Worm (Caenorhabditis elegans) whole organism, young adult: ENCODE measurements around the gene abi-1.

Source experiments
- C17E4.6 ChIP-seq: fragments of 200-800 bp; sonication (Bioruptor generic); IDR thresholded peaks from 2 replicates; pipeline ENCODE4 v1.3.6; 2022; ENCODE audit warnings: missing genetic modification reagents, missing genetic modification characterization, missing compliant biosample characterization
- F10E7.11 ChIP-seq: sonication (generic microtip); optimal IDR thresholded peaks from 2 replicates; lab custom pipeline; 2017; ENCODE audit warnings: mild to moderate bottlenecking, missing genetic modification characterization, moderate library complexity, missing compliant biosample characterization
- F33H1.4 ChIP-seq: fragments of 200-800 bp; sonication (Bioruptor generic); IDR thresholded peaks from 2 replicates; pipeline ENCODE4 v1.3.6; 2022; ENCODE audit warnings: missing genetic modification reagents, missing genetic modification characterization, missing compliant biosample characterization
- F52B5.7 ChIP-seq: sonication (generic microtip); optimal IDR thresholded peaks from 2 replicates; lab custom pipeline; 2016; ENCODE audit warnings: mild to moderate bottlenecking, missing genetic modification characterization, missing compliant biosample characterization
- F57C9.4 ChIP-seq: sonication (generic microtip); optimal IDR thresholded peaks from 2 replicates; lab custom pipeline; 2017; ENCODE audit warnings: mild to moderate bottlenecking, missing genetic modification characterization, missing compliant biosample characterization
- T07F8.4 ChIP-seq: sonication (generic microtip); optimal IDR thresholded peaks from 2 replicates; lab custom pipeline; 2016; ENCODE audit warnings: mild to moderate bottlenecking, missing genetic modification characterization, moderate library complexity, missing compliant biosample characterization
- T26A5.8 ChIP-seq: sonication (generic microtip); optimal IDR thresholded peaks from 2 replicates; lab custom pipeline; 2016; ENCODE audit warnings: missing genetic modification characterization, missing compliant biosample characterization
- Y53F4B.3 ChIP-seq: fragments of 200-800 bp; sonication (Bioruptor generic); IDR thresholded peaks from 2 replicates; pipeline ENCODE4 v1.3.6; 2022; ENCODE audit warnings: missing genetic modification reagents, missing genetic modification characterization, missing compliant biosample characterization
- Y56A3A.18 ChIP-seq: fragments of 200-800 bp; sonication (Bioruptor generic); IDR thresholded peaks from 2 replicates; pipeline ENCODE4 v1.3.6; 2022; ENCODE audit warnings: missing genetic modification reagents, missing genetic modification characterization, missing compliant biosample characterization
- Y95B8A.8 ChIP-seq: fragments of 200-800 bp; sonication (Bioruptor generic); IDR thresholded peaks from 2 replicates; pipeline ENCODE4 v1.3.6; 2022; ENCODE audit warnings: missing genetic modification reagents, missing genetic modification characterization, missing compliant biosample characterization
- akir-1 ChIP-seq: fragments of 200-800 bp; sonication (Bioruptor generic); optimal IDR thresholded peaks from 2 replicates; lab custom pipeline; 2018; ENCODE audit warnings: mild to moderate bottlenecking, missing genetic modification characterization, moderate library complexity, missing compliant biosample characterization
- attf-5 ChIP-seq: fragments of 200-800 bp; sonication (Bioruptor generic); optimal IDR thresholded peaks from 2 replicates; lab custom pipeline; 2018; ENCODE audit warnings: mild to moderate bottlenecking, missing genetic modification characterization, missing compliant biosample characterization
- attf-6 ChIP-seq: fragments of 200-800 bp; sonication (Bioruptor generic); IDR thresholded peaks from 2 replicates; pipeline ENCODE4 v1.3.6; 2022; ENCODE audit warnings: missing genetic modification reagents, missing genetic modification characterization, missing compliant biosample characterization
- bed-2 ChIP-seq: fragments of 200-800 bp; sonication (Bioruptor generic); IDR thresholded peaks from 2 replicates; pipeline ENCODE4 v1.3.6; 2022; ENCODE audit warnings: missing genetic modification reagents, missing genetic modification characterization, missing compliant biosample characterization
- ccch-3 ChIP-seq: fragments of 200-800 bp; sonication (Bioruptor generic); optimal IDR thresholded peaks from 2 replicates; lab custom pipeline; 2018; ENCODE audit warnings: mild to moderate bottlenecking, missing genetic modification characterization, missing compliant biosample characterization
- ceh-40 ChIP-seq: fragments of 200-800 bp; sonication (Bioruptor generic); IDR thresholded peaks from 2 replicates; pipeline ENCODE4 v1.3.6; 2022; ENCODE audit warnings: missing genetic modification characterization, missing compliant biosample characterization
- ceh-79 ChIP-seq: sonication (generic microtip); optimal IDR thresholded peaks from 2 replicates; lab custom pipeline; 2017; ENCODE audit warnings: mild to moderate bottlenecking, missing genetic modification characterization, missing compliant biosample characterization
- ceh-91 ChIP-seq: fragments of 200-800 bp; sonication (Bioruptor generic); IDR thresholded peaks from 2 replicates; pipeline ENCODE4 v1.3.6; 2022; ENCODE audit warnings: missing genetic modification reagents, missing genetic modification characterization, missing compliant biosample characterization
- dpff-1 ChIP-seq: sonication (generic microtip); optimal IDR thresholded peaks from 2 replicates; lab custom pipeline; 2017; ENCODE audit warnings: mild to moderate bottlenecking, missing genetic modification characterization, missing compliant biosample characterization
- efl-1 ChIP-seq: fragments of 150-350 bp; optimal IDR thresholded peaks from 2 replicates; lab custom pipeline; 2014; ENCODE audit warnings: missing biosample characterization, missing genetic modification reagents, missing genetic modification characterization
- egl-18 ChIP-seq: fragments of 200-800 bp; sonication (Bioruptor generic); IDR thresholded peaks from 2 replicates; pipeline ENCODE4 v1.3.6; 2022; ENCODE audit warnings: missing genetic modification reagents, missing genetic modification characterization, missing compliant biosample characterization
- egl-44 ChIP-seq: fragments of 200-800 bp; sonication (Bioruptor generic); IDR thresholded peaks from 2 replicates; pipeline ENCODE4 v1.3.6; 2022; ENCODE audit warnings: missing genetic modification reagents, missing genetic modification characterization, missing compliant biosample characterization
- egrh-3 ChIP-seq: fragments of 200-800 bp; sonication (Bioruptor generic); IDR thresholded peaks from 2 replicates; pipeline ENCODE4 v1.3.6; 2022; ENCODE audit warnings: missing genetic modification reagents, missing genetic modification characterization, missing compliant biosample characterization
- him-1 ChIP-seq: sonication (generic microtip); optimal IDR thresholded peaks from 2 replicates; lab custom pipeline; 2016; ENCODE audit warnings: missing genotype, missing genetic modification reagents, missing genetic modification characterization, missing compliant biosample characterization
- hmg-20 ChIP-seq: fragments of 200-800 bp; sonication (Bioruptor generic); IDR thresholded peaks from 2 replicates; pipeline ENCODE4 v1.3.6; 2022; ENCODE audit warnings: missing genetic modification reagents, missing genetic modification characterization, missing compliant biosample characterization
- hsf-1 ChIP-seq: fragments of 200-800 bp; sonication (Bioruptor generic); IDR thresholded peaks from 2 replicates; pipeline ENCODE4 v1.3.6; 2022; ENCODE audit warnings: missing genetic modification reagents, missing genetic modification characterization, missing compliant biosample characterization
- let-607 ChIP-seq, 2 experiments: fragments of 200-800 bp in 1 of 2; sonication (Bioruptor generic) in 1 of 2; sonication (generic microtip) in 1 of 2; optimal IDR thresholded peaks; 2 replicates each; lab custom pipeline; 2016 to 2018; ENCODE audit warnings: mild to moderate bottlenecking in 2 of 2, missing compliant biosample characterization in 2 of 2, missing genetic modification characterization in 2 of 2, moderate library complexity in 2 of 2, missing genotype in 1 of 2
- lin-54 ChIP-seq: fragments of 200-800 bp; sonication (Bioruptor generic); optimal IDR thresholded peaks from 2 replicates; lab custom pipeline; 2018; ENCODE audit warnings: mild to moderate bottlenecking, missing genetic modification characterization, missing compliant biosample characterization
- lir-1 ChIP-seq: fragments of 200-800 bp; sonication (Bioruptor generic); conservative IDR thresholded peaks from 2 replicates; pipeline ENCODE4 v1.3.6; 2022; ENCODE audit warnings: missing genetic modification reagents, missing genetic modification characterization, missing compliant biosample characterization
- madf-3 ChIP-seq: fragments of 200-800 bp; sonication (Bioruptor generic); IDR thresholded peaks from 2 replicates; pipeline ENCODE4 v1.3.6; 2022; ENCODE audit warnings: missing genetic modification reagents, missing genetic modification characterization, missing compliant biosample characterization
- madf-6 ChIP-seq: fragments of 200-800 bp; sonication (Bioruptor generic); IDR thresholded peaks from 2 replicates; pipeline ENCODE4 v1.3.6; 2022; ENCODE audit warnings: missing genetic modification reagents, missing genetic modification characterization, missing compliant biosample characterization
- madf-8 ChIP-seq: fragments of 200-800 bp; sonication (Bioruptor generic); conservative IDR thresholded peaks from 2 replicates; pipeline ENCODE4 v1.3.6; 2022; ENCODE audit warnings: missing genetic modification reagents, missing genetic modification characterization, missing compliant biosample characterization
- mel-28 ChIP-seq: sonication (generic microtip); optimal IDR thresholded peaks from 2 replicates; lab custom pipeline; 2016; ENCODE audit warnings: borderline replicate concordance, mild to moderate bottlenecking, missing genetic modification characterization, missing compliant biosample characterization
- mes-4 ChIP-seq: sonication (generic microtip); optimal IDR thresholded peaks from 2 replicates; lab custom pipeline; 2016; ENCODE audit warnings: missing genotype, missing genetic modification characterization, missing compliant biosample characterization
- nfyb-1 ChIP-seq: fragments of 200-800 bp; sonication (Bioruptor generic); IDR thresholded peaks from 2 replicates; pipeline ENCODE4 v1.3.6; 2022; ENCODE audit warnings: missing genetic modification reagents, missing genetic modification characterization, missing compliant biosample characterization
- nhr-179 ChIP-seq: sonication (generic microtip); optimal IDR thresholded peaks from 2 replicates; lab custom pipeline; 2016; ENCODE audit warnings: mild to moderate bottlenecking, missing genetic modification characterization, missing compliant biosample characterization
- nhr-27 ChIP-seq: fragments of 200-800 bp; sonication (Bioruptor generic); optimal IDR thresholded peaks from 2 replicates; lab custom pipeline; 2018; ENCODE audit warnings: mild to moderate bottlenecking, missing genetic modification characterization, moderate library complexity, missing compliant biosample characterization
- nhr-80 ChIP-seq: sonication (generic microtip); optimal IDR thresholded peaks from 2 replicates; lab custom pipeline; 2016; ENCODE audit warnings: missing genetic modification characterization, missing compliant biosample characterization
- rec-8 ChIP-seq, 2 experiments: sonication (generic microtip); optimal IDR thresholded peaks; 2 replicates each; lab custom pipeline; 2016; ENCODE audit warnings: mild to moderate bottlenecking in 2 of 2, missing genetic modification characterization in 2 of 2, missing genetic modification reagents in 2 of 2, missing genotype in 2 of 2, missing biosample characterization in 1 of 2, missing compliant biosample characterization in 1 of 2, moderate library complexity in 1 of 2
- rpc-1 ChIP-seq, 2 experiments: fragments of 150-350 bp in 1 of 2; sonication (generic microtip) in 1 of 2; optimal IDR thresholded peaks; 2 replicates each; lab custom pipeline; 2014 to 2018; ENCODE audit warnings: missing biosample characterization in 1 of 2, missing genetic modification characterization in 1 of 2, missing genetic modification reagents in 1 of 2, missing genotype in 1 of 2
- snpc-1.3 ChIP-seq: sonication (generic microtip); optimal IDR thresholded peaks from 2 replicates; lab custom pipeline; 2017; ENCODE audit warnings: missing genetic modification characterization, mild to moderate bottlenecking, missing compliant biosample characterization, antibody characterized with exemption, moderate library complexity, missing genotype, missing genetic modification reagents; ENCODE audit not compliant: insufficient read depth
- somi-1 ChIP-seq: fragments of 200-800 bp; sonication (Bioruptor generic); optimal IDR thresholded peaks from 2 replicates; lab custom pipeline; 2018; ENCODE audit warnings: mild to moderate bottlenecking, missing genetic modification characterization, missing compliant biosample characterization
- tbp1 ChIP-seq: fragments of 200-800 bp; sonication (Bioruptor generic); optimal IDR thresholded peaks from 2 replicates; lab custom pipeline; 2018; ENCODE audit warnings: mild to moderate bottlenecking, missing genetic modification characterization, missing compliant biosample characterization
- unc-130 ChIP-seq: sonication (generic microtip); optimal IDR thresholded peaks from 2 replicates; lab custom pipeline; 2016; ENCODE audit warnings: missing genetic modification reagents, missing genetic modification characterization, missing compliant biosample characterization
- xnd-1 ChIP-seq: sonication (generic microtip); optimal IDR thresholded peaks from 2 replicates; lab custom pipeline; 2016; ENCODE audit warnings: missing genotype, missing genetic modification reagents, missing genetic modification characterization, missing compliant biosample characterization

Gene abi-1

ce11 chrIII:5665278-5665677 is 27.3 kb downstream of the abi-1 start:
- no peak for TF ChIP-seq Y53F4B.3 (GFP tag; lab: Robert Waterston, UW)
- no peak for TF ChIP-seq let-607 (tag; optimal IDR thresholded peaks at IDR 0.05; lab: Kevin White, UChicago)
- TF ChIP-seq ceh-40 = no peak
- TF ChIP-seq dpff-1 (tag; lab: Kevin White, UChicago) = no peak
- TF ChIP-seq mel-28 (tag; lab: Kevin White, UChicago) = no peak

- TF ChIP-seq F57C9.4 (tag; lab: Kevin White, UChicago) (no peak), nhr-80 (tag; lab: Kevin White, UChicago) (peak; percentile 15)
Observed at ce11 chrIII:5663933-5664332, 28.6 kb downstream of the abi-1 start, which contains the start of gene par-3. TSS of gene par-3 (plus strand) at chrIII:5664233.

DNA sequence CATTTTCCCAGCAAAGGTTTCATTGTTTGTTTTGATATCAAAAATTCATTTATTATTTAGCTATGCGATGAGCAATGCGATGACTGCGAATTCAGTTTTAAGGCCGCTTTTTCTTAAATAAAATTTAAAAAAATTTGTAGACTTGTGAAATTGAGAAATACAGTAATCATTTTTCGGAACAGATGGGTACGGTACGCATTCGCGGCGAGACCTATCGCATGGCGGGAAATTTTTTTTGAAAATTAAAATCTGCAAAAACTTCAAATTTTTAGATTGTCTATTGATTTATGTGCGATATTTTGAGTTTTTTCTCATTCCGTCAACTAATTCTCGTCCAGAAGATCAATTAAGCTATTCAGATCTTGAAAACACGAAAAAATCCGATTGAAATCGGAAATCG is 29.0 kb downstream of the abi-1 start:
- TF ChIP-seq egl-18 = no peak
- TF ChIP-seq C17E4.6 (GFP tag; lab: Robert Waterston, UW) = peak; percentile 71; the same call in 1 of the 2 replicates
- no peak for TF ChIP-seq nfyb-1 (GFP tag; lab: Robert Waterston, UW)
- peak; percentile 94 for TF ChIP-seq lin-54 (GFP tag; lab: Kevin White, UChicago)
- TF ChIP-seq rpc-1 (optimal IDR thresholded peaks at IDR 0.05; lab: Kevin White, UChicago) = no peak
- TF ChIP-seq rpc-1 (tag; optimal IDR thresholded peaks at IDR 0.05; lab: Kevin White, UChicago) = no peak
- peak; percentile 84 for TF ChIP-seq hsf-1
- TF ChIP-seq nhr-179 = no peak
- TF ChIP-seq F52B5.7 (tag; lab: Kevin White, UChicago) = no peak
- peak; percentile 89 for TF ChIP-seq unc-130 (GFP tag; lab: Kevin White, UChicago)
- peak; percentile 97 for TF ChIP-seq ceh-91 (GFP tag; lab: Robert Waterston, UW)
- peak; percentile 100 for TF ChIP-seq efl-1 (GFP tag; lab: Kevin White, UChicago)
- TF ChIP-seq egrh-3 = no peak
- TF ChIP-seq tbp1 (GFP tag; lab: Kevin White, UChicago) = peak; percentile 64
- TF ChIP-seq egl-44 (GFP tag; lab: Robert Waterston, UW) = no peak
- no peak for TF ChIP-seq mes-4
- peak; percentile 100 for TF ChIP-seq madf-8 (GFP tag; lab: Robert Waterston, UW)
- TF ChIP-seq madf-6 (GFP tag; lab: Robert Waterston, UW) = peak; percentile 100
- TF ChIP-seq Y95B8A.8 = peak; percentile 83
- no peak for TF ChIP-seq T26A5.8 (tag; lab: Kevin White, UChicago)
- no peak for TF ChIP-seq attf-5 (GFP tag; lab: Kevin White, UChicago)
- peak; percentile 72 for TF ChIP-seq attf-6 (GFP tag; lab: Robert Waterston, UW)
- peak; percentile 99 for TF ChIP-seq F33H1.4 (GFP tag; lab: Robert Waterston, UW)
- no peak for TF ChIP-seq bed-2
- TF ChIP-seq ccch-3 (GFP tag; lab: Kevin White, UChicago) = no peak
- TF ChIP-seq ceh-40 = no peak
- no peak for TF ChIP-seq akir-1 (GFP tag; lab: Kevin White, UChicago)
- TF ChIP-seq xnd-1 (tag; lab: Kevin White, UChicago) = peak; percentile 100
- TF ChIP-seq ceh-79 (tag; lab: Kevin White, UChicago) = no peak
- no peak for TF ChIP-seq Y56A3A.18
- TF ChIP-seq lir-1 (GFP tag; lab: Robert Waterston, UW) = no peak; the same call in 1 of the 2 replicates
- no peak for TF ChIP-seq F10E7.11
- TF ChIP-seq him-1 = no peak
- no peak for TF ChIP-seq nhr-27 (tag; lab: Kevin White, UChicago)
- peak; percentile 56; the same call in 1 of the 2 replicates for TF ChIP-seq madf-3 (GFP tag; lab: Robert Waterston, UW)
- peak; percentile 66 for TF ChIP-seq snpc-1.3 (tag; lab: Kevin White, UChicago)
- TF ChIP-seq dpff-1 (tag; lab: Kevin White, UChicago) = no peak
- TF ChIP-seq rec-8 (tag; optimal IDR thresholded peaks at IDR 0.05; lab: Kevin White, UChicago) = no peak
- TF ChIP-seq T07F8.4 (tag; lab: Kevin White, UChicago) = no peak
- TF ChIP-seq hmg-20 (GFP tag; lab: Robert Waterston, UW) = no peak
- no peak for TF ChIP-seq somi-1 (GFP tag; lab: Kevin White, UChicago)
